Fruit fly (Drosophila melanogaster): ENCODE measurements around the gene CG8516.

CG8516 gene

dm6 chr3R:9779764-9780163 is 13.3 kb upstream of the CG8516 start, which contains the start of gene CG12947:
Gene CG12947 (plus strand): TSS chr3R:9780064.
- no peak for TF ChIP-seq woc (GFP tag; optimal IDR thresholded peaks at IDR 0.05)
- TF ChIP-seq Hr78 (GFP tag; optimal IDR thresholded peaks at IDR 0.05): no peak
- TF ChIP-seq Hr83 (GFP tag; optimal IDR thresholded peaks at IDR 0.05; ENCODE audit: poor library complexity, severe bottlenecking): no peak
- TF ChIP-seq dsf (GFP tag; optimal IDR thresholded peaks at IDR 0.05; ENCODE audit: borderline replicate concordance): no peak
- TF ChIP-seq Mio (GFP tag; optimal IDR thresholded peaks at IDR 0.05): no peak
- TF ChIP-seq Hnf4 (GFP tag; optimal IDR thresholded peaks at IDR 0.05): no peak
- TF ChIP-seq pan (optimal IDR thresholded peaks at IDR 0.05): no peak

- TF ChIP-seq Hnf4 (GFP tag; optimal IDR thresholded peaks at IDR 0.05): peak; percentile 33
- TF ChIP-seq Dif (GFP tag; optimal IDR thresholded peaks at IDR 0.05; ENCODE audit: partially characterized antibody): no peak
Observed at dm6 chr3R:9783240-9783917, 9.7 kb upstream of the CG8516 start.

- TF ChIP-seq CrebA (GFP tag; optimal IDR thresholded peaks at IDR 0.05; ENCODE audit: borderline replicate concordance) (no peak), sv (GFP tag; optimal IDR thresholded peaks at IDR 0.05) (no peak), dl (GFP tag; optimal IDR thresholded peaks at IDR 0.05; ENCODE audit: insufficient read depth in 1 of 2, partially characterized antibody in 2 of 2) (peak; percentile 97 to 99), Sp1 (GFP tag; optimal IDR thresholded peaks at IDR 0.05) (no peak), h (GFP tag; optimal IDR thresholded peaks at IDR 0.05) (peak; percentile 17), Hr78 (GFP tag; optimal IDR thresholded peaks at IDR 0.05) (no peak), rgr (GFP tag; optimal IDR thresholded peaks at IDR 0.05) (peak; percentile 48), Myc (optimal IDR thresholded peaks at IDR 0.05) (peak; percentile 8), Hr83 (GFP tag; optimal IDR thresholded peaks at IDR 0.05; ENCODE audit: poor library complexity, severe bottlenecking) (no peak), Vsx2 (GFP tag; optimal IDR thresholded peaks at IDR 0.05; ENCODE audit: partially characterized antibody) (peak; percentile 100), sage (GFP tag; optimal IDR thresholded peaks at IDR 0.05) (no peak), Rel (GFP tag; optimal IDR thresholded peaks at IDR 0.05) (no peak), Rel (tag; optimal IDR thresholded peaks at IDR 0.05) (peak; percentile 54), foxo (GFP tag; optimal IDR thresholded peaks at IDR 0.05) (peak in 1 of 2 experiments; percentile 8), Dif (GFP tag; optimal IDR thresholded peaks at IDR 0.05; ENCODE audit: partially characterized antibody) (peak; percentile 100)
Observed at dm6 chr3R:9784341-9785062, 8.6 kb upstream of the CG8516 start, which contains the start of the genes MtnA and CG8500. Gene MtnA (minus strand): TSS chr3R:9784370. Gene CG8500 (plus strand): TSS chr3R:9784653.

- TF ChIP-seq N (GFP tag; optimal IDR thresholded peaks at IDR 0.05): no peak
- no peak for TF ChIP-seq lola (GFP tag; optimal IDR thresholded peaks at IDR 0.05)
- no peak for TF ChIP-seq Rel (GFP tag; optimal IDR thresholded peaks at IDR 0.05)
- peak; percentile 94 for TF ChIP-seq Rel (tag; optimal IDR thresholded peaks at IDR 0.05)
- TF ChIP-seq h (GFP tag; optimal IDR thresholded peaks at IDR 0.05): peak; percentile 65
- no peak for TF ChIP-seq sage (GFP tag; optimal IDR thresholded peaks at IDR 0.05)
- no peak for TF ChIP-seq brk (GFP tag; optimal IDR thresholded peaks at IDR 0.05)
- peak; percentile 76 for TF ChIP-seq HLH106 (tag; optimal IDR thresholded peaks at IDR 0.05)
- no peak for TF ChIP-seq dmrt93B (GFP tag; optimal IDR thresholded peaks at IDR 0.05)
- peak; percentile 92 for TF ChIP-seq Myc (optimal IDR thresholded peaks at IDR 0.05)
- no peak for TF ChIP-seq dl (GFP tag; optimal IDR thresholded peaks at IDR 0.05; ENCODE audit: insufficient read depth in 1 of 2, partially characterized antibody in 2 of 2)
- TF ChIP-seq sv (GFP tag; optimal IDR thresholded peaks at IDR 0.05): peak; percentile 43
- peak; percentile 23 for TF ChIP-seq OdsH (GFP tag; optimal IDR thresholded peaks at IDR 0.05)
- peak; percentile 37 for TF ChIP-seq Jra (GFP tag; optimal IDR thresholded peaks at IDR 0.05)
- no peak for TF ChIP-seq usp (GFP tag; optimal IDR thresholded peaks at IDR 0.05)
- peak in 1 of 2 experiments; percentile 68 for TF ChIP-seq foxo (GFP tag; optimal IDR thresholded peaks at IDR 0.05)
- no peak for TF ChIP-seq Mio (GFP tag; optimal IDR thresholded peaks at IDR 0.05)
- no peak for TF ChIP-seq tai (GFP tag; optimal IDR thresholded peaks at IDR 0.05)
- peak; percentile 52 for TF ChIP-seq CG9705 (GFP tag; optimal IDR thresholded peaks at IDR 0.05)
- no peak for TF ChIP-seq CrebA (GFP tag; optimal IDR thresholded peaks at IDR 0.05; ENCODE audit: borderline replicate concordance)
- TF ChIP-seq Hr78 (GFP tag; optimal IDR thresholded peaks at IDR 0.05): no peak
- TF ChIP-seq dsf (GFP tag; optimal IDR thresholded peaks at IDR 0.05; ENCODE audit: borderline replicate concordance): no peak
- no peak for TF ChIP-seq CG32264 (GFP tag; optimal IDR thresholded peaks at IDR 0.05)
- peak; percentile 48 for TF ChIP-seq psq (GFP tag; optimal IDR thresholded peaks at IDR 0.05)
- TF ChIP-seq jim (GFP tag; optimal IDR thresholded peaks at IDR 0.05): no peak
- TF ChIP-seq pan (optimal IDR thresholded peaks at IDR 0.05): no peak
- TF ChIP-seq fru (GFP tag; optimal IDR thresholded peaks at IDR 0.05): no peak
- peak; percentile 68 for TF ChIP-seq Sp1 (GFP tag; optimal IDR thresholded peaks at IDR 0.05)
- no peak for TF ChIP-seq Abd-B (GFP tag; optimal IDR thresholded peaks at IDR 0.05)
- TF ChIP-seq GATAd (GFP tag; optimal IDR thresholded peaks at IDR 0.05): no peak
- TF ChIP-seq Dfd (GFP tag; optimal IDR thresholded peaks at IDR 0.05): no peak
- no peak for TF ChIP-seq Hnf4 (GFP tag; optimal IDR thresholded peaks at IDR 0.05)
- TF ChIP-seq br (GFP tag; optimal IDR thresholded peaks at IDR 0.05): peak; percentile 32
- TF ChIP-seq Vsx2 (GFP tag; optimal IDR thresholded peaks at IDR 0.05; ENCODE audit: partially characterized antibody): no peak
Observed at dm6 chr3R:9791177-9791806, 1.8 kb upstream of the CG8516 start, which contains the start of the genes CG12945 and CG8507. Gene CG12945 (minus strand): TSS chr3R:9791221. Gene CG8507 (plus strand): TSS chr3R:9791483.

Data from whole organism, wandering third instar larva.